Fruit fly (Drosophila melanogaster) whole organism: ENCODE measurements around the gene sac.

Experiments used
- pan ChIP-seq: fragments of >200 bp; optimal IDR thresholded peaks from 2 replicates; lab custom pipeline; 2017
- usp ChIP-seq: fragments of >200 bp; optimal IDR thresholded peaks from 2 replicates; lab custom pipeline; 2017; ENCODE audit warnings: missing biosample characterization, missing genetic modification characterization, mixed read lengths

DNA sequence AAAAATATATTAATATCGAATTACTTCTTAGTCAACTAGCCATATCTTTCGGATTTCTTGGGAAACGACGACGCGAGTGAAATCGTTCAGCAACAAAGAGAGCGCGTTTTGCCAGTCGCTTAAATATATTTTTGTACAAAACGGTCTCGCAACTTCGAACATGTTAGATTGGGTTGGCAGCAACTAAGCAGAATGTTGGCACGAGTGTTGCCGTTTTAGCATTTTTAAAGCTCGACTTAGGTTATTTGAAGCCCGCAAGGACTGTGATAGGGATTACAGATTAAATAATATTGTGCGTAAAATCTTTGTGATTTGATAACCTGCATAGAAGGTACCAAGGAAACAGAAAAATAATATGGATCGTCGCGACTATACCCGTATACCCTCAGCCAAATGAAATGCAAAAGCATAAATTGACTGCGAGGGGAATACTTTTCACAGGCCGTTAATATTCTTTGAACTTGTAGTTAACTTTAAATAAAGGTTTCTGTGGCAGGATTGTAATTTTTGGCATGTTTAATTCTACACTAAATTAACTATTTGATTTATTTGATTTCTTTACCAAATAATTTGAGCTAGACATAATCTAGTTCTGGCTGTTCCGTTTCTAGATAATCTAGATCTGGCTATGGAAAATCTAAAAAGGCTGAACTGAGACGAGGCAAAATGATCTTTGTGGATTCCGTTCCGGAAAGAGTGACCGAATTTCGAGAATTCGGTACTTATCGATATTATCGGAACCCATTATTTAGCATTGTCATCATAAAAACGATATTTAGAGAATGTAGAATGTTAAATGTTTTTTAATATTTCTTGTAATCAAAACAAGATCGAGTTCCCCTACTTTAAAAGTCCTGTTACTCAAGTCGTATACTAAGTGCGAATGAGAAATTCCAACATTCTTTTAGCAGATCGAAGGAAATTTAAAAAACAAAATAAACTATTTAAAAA, 1.3 kb upstream of the sac start, which contains the start of gene CG31523:
- TF ChIP-seq usp: no peak
- TF ChIP-seq pan (lab: Kevin White, UChicago): no peak
